Fruit fly (Drosophila melanogaster): ENCODE measurements around the gene eIF4E1.

- TF ChIP-seq CTCF (optimal IDR thresholded peaks at IDR 0.05) (no peak), CG8478 (optimal IDR thresholded peaks at IDR 0.05) (no peak)
Measured at dm6 chr3L:9400697-9401353, 1.4 kb downstream of the eIF4E1 start.
